Fruit fly (Drosophila melanogaster): ENCODE measurements around the gene CG5151.

DNA sequence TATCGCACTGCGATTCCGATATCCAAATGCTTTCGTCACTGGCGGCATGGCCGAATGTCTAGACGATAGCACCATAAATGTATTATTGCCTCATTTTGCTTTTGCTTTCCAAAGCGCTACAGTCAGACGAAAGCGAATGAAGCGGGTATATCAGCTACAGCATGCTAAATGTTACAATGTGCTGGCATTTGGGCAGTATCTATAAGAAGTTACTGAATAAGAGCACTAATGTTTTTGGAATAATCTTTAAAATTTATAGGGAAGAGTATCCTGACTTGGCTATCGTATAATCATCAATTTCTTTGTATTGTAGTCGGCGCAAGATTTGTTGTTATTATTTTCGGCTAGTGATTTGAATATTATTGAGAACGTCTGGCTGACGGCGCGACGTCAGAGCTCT lies 38.7 kb upstream of the CG5151 start:
- peak; percentile 69; the same call in 1 of the 2 replicates for TF ChIP-seq Lim3 (GFP tag; IDR thresholded peaks at IDR 0.05)
- TF ChIP-seq Blimp-1 (GFP tag; optimal IDR thresholded peaks at IDR 0.05): peak; percentile 71
- no peak for TF ChIP-seq Hey (tag; optimal IDR thresholded peaks at IDR 0.05)
- peak; percentile 12 for TF ChIP-seq CG14965 (GFP tag; optimal IDR thresholded peaks at IDR 0.05; ENCODE audit: borderline replicate concordance)
- peak; percentile 51 for TF ChIP-seq Atf3 (GFP tag; optimal IDR thresholded peaks at IDR 0.05)
- TF ChIP-seq row (GFP tag; IDR thresholded peaks at IDR 0.05): peak; percentile 90
- TF ChIP-seq Dp (GFP tag; optimal IDR thresholded peaks at IDR 0.05): no peak
- peak; percentile 68 for TF ChIP-seq her (GFP tag; optimal IDR thresholded peaks at IDR 0.05)
- TF ChIP-seq Spps (tag; optimal IDR thresholded peaks at IDR 0.05): no peak
- peak; percentile 66 for TF ChIP-seq CG12155 (GFP tag; optimal IDR thresholded peaks at IDR 0.05)
- no peak for TF ChIP-seq Hr39 (optimal IDR thresholded peaks at IDR 0.05)
- no peak for TF ChIP-seq hth (optimal IDR thresholded peaks at IDR 0.05)
- TF ChIP-seq Dip3 (GFP tag; optimal IDR thresholded peaks at IDR 0.05): peak; percentile 79
- TF ChIP-seq eve (GFP tag; optimal IDR thresholded peaks at IDR 0.05): peak in 1 of 2 experiments; percentile 35
